Worm (Caenorhabditis elegans) whole organism, young adult: ENCODE measurements around the gene srd-38.
A peak's percentile ranks its signal among the peaks of the same experiment; 100 is the strongest.

ENCODE experiments used
- T07F8.4 ChIP-seq: sonication (generic microtip); optimal IDR thresholded peaks from 2 replicates; lab custom pipeline; 2016; ENCODE audit warnings: mild to moderate bottlenecking, missing genetic modification characterization, moderate library complexity, missing compliant biosample characterization
- Y56A3A.18 ChIP-seq: fragments of 200-800 bp; sonication (Bioruptor generic); IDR thresholded peaks from 2 replicates; pipeline ENCODE4 v1.3.6; 2022; ENCODE audit warnings: missing genetic modification reagents, missing genetic modification characterization, missing compliant biosample characterization
- Y67H2A.10 ChIP-seq: fragments of 200-800 bp; sonication (Bioruptor generic); conservative IDR thresholded peaks from 2 replicates; pipeline ENCODE4 v1.3.6; 2022; ENCODE audit warnings: missing genetic modification reagents, missing genetic modification characterization, missing compliant biosample characterization
- attf-3 ChIP-seq: fragments of 200-800 bp; sonication (Bioruptor generic); conservative IDR thresholded peaks from 2 replicates; pipeline ENCODE4 v1.3.6; 2022; ENCODE audit warnings: missing genetic modification reagents, missing genetic modification characterization, missing compliant biosample characterization
- bed-2 ChIP-seq: fragments of 200-800 bp; sonication (Bioruptor generic); IDR thresholded peaks from 2 replicates; pipeline ENCODE4 v1.3.6; 2022; ENCODE audit warnings: missing genetic modification reagents, missing genetic modification characterization, missing compliant biosample characterization
- ceh-100 ChIP-seq: fragments of 200-800 bp; sonication (Bioruptor generic); IDR thresholded peaks from 2 replicates; pipeline ENCODE4 v1.3.6; 2022; ENCODE audit warnings: missing genetic modification reagents, missing genetic modification characterization, missing compliant biosample characterization
- ets-4 ChIP-seq: fragments of 200-800 bp; sonication (Bioruptor generic); optimal IDR thresholded peaks from 2 replicates; lab custom pipeline; 2018; ENCODE audit warnings: mild to moderate bottlenecking, missing genetic modification characterization, missing compliant biosample characterization
- hmg-1.2 ChIP-seq: fragments of 200-800 bp; sonication (Bioruptor generic); IDR thresholded peaks from 2 replicates; pipeline ENCODE4 v1.3.6; 2022; ENCODE audit warnings: missing genetic modification reagents, missing genetic modification characterization, missing compliant biosample characterization
- lir-1 ChIP-seq: fragments of 200-800 bp; sonication (Bioruptor generic); conservative IDR thresholded peaks from 2 replicates; pipeline ENCODE4 v1.3.6; 2022; ENCODE audit warnings: missing genetic modification reagents, missing genetic modification characterization, missing compliant biosample characterization
- madf-10 ChIP-seq: sonication (generic microtip); optimal IDR thresholded peaks from 2 replicates; lab custom pipeline; 2016; ENCODE audit warnings: mild to moderate bottlenecking, missing genetic modification characterization, missing compliant biosample characterization
- nfya-1 ChIP-seq: sonication (generic microtip); optimal IDR thresholded peaks from 2 replicates; lab custom pipeline; 2017; ENCODE audit warnings: antibody characterized with exemption, missing compliant biosample characterization, missing genetic modification characterization, borderline replicate concordance; ENCODE audit not compliant: insufficient read depth
- tlf-1 ChIP-seq: fragments of 200-800 bp; sonication (Bioruptor generic); optimal IDR thresholded peaks from 2 replicates; lab custom pipeline; 2018; ENCODE audit warnings: mild to moderate bottlenecking, missing genetic modification characterization, missing compliant biosample characterization
- unc-130 ChIP-seq: sonication (generic microtip); optimal IDR thresholded peaks from 2 replicates; lab custom pipeline; 2016; ENCODE audit warnings: missing genetic modification reagents, missing genetic modification characterization, missing compliant biosample characterization
- xnd-1 ChIP-seq: sonication (generic microtip); optimal IDR thresholded peaks from 2 replicates; lab custom pipeline; 2016; ENCODE audit warnings: missing genotype, missing genetic modification reagents, missing genetic modification characterization, missing compliant biosample characterization

DNA sequence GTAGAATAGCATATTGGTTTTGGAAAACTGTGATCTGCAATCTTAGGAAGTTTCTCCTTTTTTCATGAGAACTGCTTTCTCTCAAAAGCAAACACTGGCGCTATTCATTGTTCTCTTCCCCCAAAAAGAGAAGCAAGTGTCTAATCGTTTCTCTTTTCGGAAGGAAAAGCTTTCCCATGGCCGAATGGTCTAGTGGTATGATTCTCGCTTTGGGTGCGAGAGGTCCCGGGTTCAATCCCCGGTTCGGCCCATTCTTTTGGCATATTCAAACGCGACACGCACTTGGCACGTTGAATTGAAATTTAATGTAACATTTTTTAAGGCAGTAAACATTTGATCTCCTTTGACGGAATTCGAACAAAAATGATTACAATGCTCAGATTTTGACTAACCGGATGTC is 16.2 kb downstream of the srd-38 start:
- TF ChIP-seq ets-4 (GFP tag; lab: Kevin White, UChicago), result no peak
- TF ChIP-seq nfya-1, result no peak
- TF ChIP-seq hmg-1.2 (GFP tag; lab: Robert Waterston, UW), result peak; percentile 39; the same call in 1 of the 2 replicates
- no peak for TF ChIP-seq Y67H2A.10 (GFP tag; lab: Robert Waterston, UW)
- no peak for TF ChIP-seq T07F8.4 (tag; lab: Kevin White, UChicago)
- no peak for TF ChIP-seq xnd-1 (tag; lab: Kevin White, UChicago)
- no peak for TF ChIP-seq Y56A3A.18 (GFP tag; lab: Robert Waterston, UW)
- no peak for TF ChIP-seq ceh-100 (GFP tag; lab: Robert Waterston, UW)
- no peak for TF ChIP-seq bed-2 (GFP tag; lab: Robert Waterston, UW)
- no peak for TF ChIP-seq unc-130
- no peak for TF ChIP-seq attf-3 (GFP tag; lab: Robert Waterston, UW)
- no peak for TF ChIP-seq tlf-1 (GFP tag; lab: Kevin White, UChicago)
- no peak for TF ChIP-seq madf-10 (tag; lab: Kevin White, UChicago)
- TF ChIP-seq lir-1 (GFP tag; lab: Robert Waterston, UW), result no peak
